Worm (Caenorhabditis elegans) whole organism, midembryonic: ENCODE data around the gene C07D10.5.
"Not testable (repeated sequence)": the region's sequence is repeated elsewhere in the genome, so short reads cannot be mapped to it uniquely, and the experiment has no call there.

Source experiments
- T22C8.4 ChIP-seq: fragments of 200-800 bp; sonication (Bioruptor generic); IDR thresholded peaks from 2 replicates; pipeline ENCODE4 v1.3.6; 2022; ENCODE audit warnings: missing genetic modification characterization, missing compliant biosample characterization
- cog-1 ChIP-seq: sonication (generic microtip); optimal IDR thresholded peaks from 2 replicates; lab custom pipeline; 2016; ENCODE audit warnings: missing genetic modification characterization, missing compliant biosample characterization
- flt-1 ChIP-seq: fragments of 200-800 bp; sonication (Bioruptor generic); IDR thresholded peaks from 2 replicates; pipeline ENCODE4 v1.3.6; 2022; ENCODE audit warnings: missing genetic modification characterization, missing compliant biosample characterization
- klf-2 ChIP-seq: fragments of 200-800 bp; sonication (Bioruptor generic); conservative IDR thresholded peaks from 2 replicates; pipeline ENCODE4 v1.3.6; 2022; ENCODE audit warnings: missing genetic modification reagents, missing genetic modification characterization, missing compliant biosample characterization
- med-1 ChIP-seq: sonication (generic microtip); optimal IDR thresholded peaks from 2 replicates; lab custom pipeline; 2017; ENCODE audit warnings: missing genetic modification characterization, mild to moderate bottlenecking, missing compliant biosample characterization, antibody characterized with exemption, missing genetic modification reagents; ENCODE audit not compliant: insufficient read depth
- ref-1 ChIP-seq: fragments of 200-800 bp; sonication (Bioruptor generic); conservative IDR thresholded peaks from 2 replicates; pipeline ENCODE4 v1.3.6; 2022; ENCODE audit warnings: missing genetic modification reagents, missing genetic modification characterization, missing compliant biosample characterization
- tab-1 ChIP-seq: fragments of 200-800 bp; sonication (Bioruptor generic); IDR thresholded peaks from 2 replicates; pipeline ENCODE4 v1.3.6; 2022; ENCODE audit warnings: missing genetic modification characterization, missing compliant biosample characterization
- ztf-23 ChIP-seq: fragments of 200-800 bp; sonication (Bioruptor generic); IDR thresholded peaks from 2 replicates; pipeline ENCODE4 v1.3.6; 2022; ENCODE audit warnings: missing genetic modification reagents, missing genetic modification characterization, missing compliant biosample characterization
- ztf-29 ChIP-seq: fragments of 200-800 bp; sonication (Bioruptor generic); IDR thresholded peaks from 2 replicates; pipeline ENCODE4 v1.3.6; 2022; ENCODE audit warnings: missing genetic modification reagents, missing genetic modification characterization, missing compliant biosample characterization

The C07D10.5 gene

ce11 chrII:7353027-7353426 lies 28.3 kb upstream of the C07D10.5 start:
- TF ChIP-seq flt-1, result 0 out of 2 replicates have a peak, but pooled peaks have one; percentile 33
- no peak for TF ChIP-seq klf-2

ce11 chrII:7356326-7356725 lies 25.0 kb upstream of the C07D10.5 start, which contains the start of gene haf-2:
Gene haf-2, minus strand, starts transcription at chrII:7356426.
- no peak for TF ChIP-seq ztf-29
- TF ChIP-seq ref-1 (GFP tag; lab: Robert Waterston, UW), result no peak
- no peak for TF ChIP-seq T22C8.4
- no peak for TF ChIP-seq ztf-23 (GFP tag; lab: Robert Waterston, UW)
- no peak for TF ChIP-seq klf-2
- TF ChIP-seq flt-1, result no peak
- TF ChIP-seq med-1 (GFP tag; lab: Kevin White, UChicago), result no peak
- TF ChIP-seq tab-1 (GFP tag; lab: Robert Waterston, UW), result no peak
- TF ChIP-seq cog-1 (tag; lab: Kevin White, UChicago), result no peak

- TF ChIP-seq T22C8.4, result no peak
- no peak for TF ChIP-seq ref-1 (GFP tag; lab: Robert Waterston, UW)
- TF ChIP-seq ztf-29, result no peak
- TF ChIP-seq klf-2, result no peak
- no peak for TF ChIP-seq flt-1
- TF ChIP-seq med-1 (GFP tag; lab: Kevin White, UChicago), result no peak
- no peak for TF ChIP-seq cog-1 (tag; lab: Kevin White, UChicago)
- no peak for TF ChIP-seq tab-1 (GFP tag; lab: Robert Waterston, UW)
- no peak for TF ChIP-seq ztf-23 (GFP tag; lab: Robert Waterston, UW)
Measured at ce11 chrII:7356773-7357172, 24.6 kb upstream of the C07D10.5 start.

- no peak for TF ChIP-seq cog-1 (tag; lab: Kevin White, UChicago)
- no peak for TF ChIP-seq ref-1 (GFP tag; lab: Robert Waterston, UW)
- TF ChIP-seq ztf-23 (GFP tag; lab: Robert Waterston, UW), result no peak
- no peak for TF ChIP-seq T22C8.4
- no peak for TF ChIP-seq klf-2
- TF ChIP-seq flt-1, result no peak
- TF ChIP-seq ztf-29, result no peak
- no peak for TF ChIP-seq tab-1 (GFP tag; lab: Robert Waterston, UW)
- TF ChIP-seq med-1 (GFP tag; lab: Kevin White, UChicago), result no peak
Measured at ce11 chrII:7357176-7357575, 24.2 kb upstream of the C07D10.5 start.

ce11 chrII:7358489-7358943 lies 22.8 kb upstream of the C07D10.5 start, which contains the start of gene insc-1:
Gene insc-1, plus strand, starts transcription at chrII:7358893.
- no peak for TF ChIP-seq flt-1
- TF ChIP-seq tab-1 (GFP tag; lab: Robert Waterston, UW), result no peak
- no peak for TF ChIP-seq T22C8.4
- no peak for TF ChIP-seq cog-1 (tag; lab: Kevin White, UChicago)

ce11 chrII:7363990-7364455 lies 17.3 kb upstream of the C07D10.5 start, which contains the start of gene msra-1:
Gene msra-1, minus strand, starts transcription at chrII:7364040.
- TF ChIP-seq cog-1 (tag; lab: Kevin White, UChicago) (peak; percentile 66), T22C8.4 (no peak)

ce11 chrII:7368761-7369160 lies 12.6 kb upstream of the C07D10.5 start, which contains the start of gene F43E2.6:
Gene F43E2.6, minus strand, starts transcription at chrII:7368861.
- TF ChIP-seq ztf-29 (no peak), cog-1 (tag; lab: Kevin White, UChicago) (no peak)

- not testable (repeated sequence) for TF ChIP-seq T22C8.4; flt-1; tab-1 (GFP tag; lab: Robert Waterston, UW)
Measured at ce11 chrII:7370195-7370594, 11.2 kb upstream of the C07D10.5 start, which contains the start of gene F43E2.11. Gene F43E2.11, minus strand, starts transcription at chrII:7370295.

- TF ChIP-seq cog-1 (tag; lab: Kevin White, UChicago), result no peak
- no peak for TF ChIP-seq T22C8.4
- TF ChIP-seq med-1 (GFP tag; lab: Kevin White, UChicago), result peak; percentile 11
Measured at ce11 chrII:7374143-7374542, 7.2 kb upstream of the C07D10.5 start, which contains the start of the genes mtch-1 and rpb-4. Gene mtch-1, minus strand, starts transcription at chrII:7374166. Gene rpb-4, plus strand, starts transcription at chrII:7374495.

ce11 chrII:7374980-7375379 lies 6.4 kb upstream of the C07D10.5 start, which contains the start of gene F43E2.1:
Gene F43E2.1, plus strand, starts transcription at chrII:7375280.
- TF ChIP-seq flt-1 (no peak), ref-1 (GFP tag; lab: Robert Waterston, UW) (no peak), T22C8.4 (no peak), cog-1 (tag; lab: Kevin White, UChicago) (no peak), klf-2 (no peak), med-1 (GFP tag; lab: Kevin White, UChicago) (no peak), ztf-23 (GFP tag; lab: Robert Waterston, UW) (no peak), ztf-29 (no peak)

ce11 chrII:7379021-7379420 lies 2.3 kb upstream of the C07D10.5 start, which contains the start of gene C07D10.6:
Gene C07D10.6, plus strand, starts transcription at chrII:7379321.
- TF ChIP-seq ref-1 (GFP tag; lab: Robert Waterston, UW) (no peak), ztf-23 (GFP tag; lab: Robert Waterston, UW) (no peak), T22C8.4 (no peak), med-1 (GFP tag; lab: Kevin White, UChicago) (no peak), cog-1 (tag; lab: Kevin White, UChicago) (no peak), flt-1 (no peak), ztf-29 (no peak)
